Fruit fly (Drosophila melanogaster) whole organism, adult: ENCODE results near the gene CG18493.

Source experiments
- CG11617 ChIP-seq: fragments of 200-800 bp; sonication (Bioruptor generic); optimal IDR thresholded peaks from 2 replicates; lab custom pipeline; 2017; ENCODE audit warnings: mild to moderate bottlenecking, missing biosample characterization, missing genetic modification reagents, missing genetic modification characterization
- CG12768 ChIP-seq: fragments of 200-800 bp; sonication (Bioruptor generic); optimal IDR thresholded peaks from 2 replicates; lab custom pipeline; 2017; ENCODE audit warnings: missing biosample characterization, missing genetic modification characterization, mild to moderate bottlenecking, moderate library complexity, missing genetic modification reagents
- CG14711 ChIP-seq: fragments of 200-800 bp; sonication (Bioruptor generic); optimal IDR thresholded peaks from 2 replicates; lab custom pipeline; 2018; ENCODE audit warnings: missing biosample characterization, mild to moderate bottlenecking, missing genetic modification characterization, moderate library complexity
- CG1620 ChIP-seq: fragments of 200-800 bp; sonication (Bioruptor generic); optimal IDR thresholded peaks from 2 replicates; lab custom pipeline; 2016; ENCODE audit warnings: missing biosample characterization, missing genetic modification characterization
- CG33017 ChIP-seq: fragments of 200-800 bp; sonication (Bioruptor generic); optimal IDR thresholded peaks from 2 replicates; lab custom pipeline; 2018; ENCODE audit warnings: missing biosample characterization, mild to moderate bottlenecking, missing genetic modification characterization, moderate library complexity
- CG5204 ChIP-seq: fragments of 200-800 bp; sonication (Bioruptor generic); optimal IDR thresholded peaks from 2 replicates; lab custom pipeline; 2016; ENCODE audit warnings: missing biosample characterization, missing genetic modification characterization
- CG7045 ChIP-seq: fragments of 200-800 bp; sonication (Bioruptor generic); optimal IDR thresholded peaks from 2 replicates; lab custom pipeline; 2017; ENCODE audit warnings: missing biosample characterization, mild to moderate bottlenecking, missing genetic modification characterization
- CG7101 ChIP-seq: fragments of 200-800 bp; sonication (Bioruptor generic); optimal IDR thresholded peaks from 2 replicates; lab custom pipeline; 2018; ENCODE audit warnings: missing biosample characterization, mild to moderate bottlenecking, missing genetic modification characterization, moderate library complexity
- Clk ChIP-seq: fragments of 200-800 bp; sonication (Bioruptor generic); optimal IDR thresholded peaks from 2 replicates; lab custom pipeline; 2017; ENCODE audit warnings: missing biosample characterization, missing genetic modification characterization
- Crg-1 ChIP-seq: fragments of 200-800 bp; sonication (Bioruptor generic); optimal IDR thresholded peaks from 2 replicates; lab custom pipeline; 2016; ENCODE audit warnings: missing biosample characterization, missing genetic modification characterization
- Hr96 ChIP-seq: fragments of 200-800 bp; sonication (Bioruptor generic); optimal IDR thresholded peaks from 2 replicates; lab custom pipeline; 2016; ENCODE audit warnings: missing biosample characterization, missing genetic modification characterization
- Mnt ChIP-seq: fragments of 200-800 bp; sonication (Bioruptor generic); optimal IDR thresholded peaks from 2 replicates; lab custom pipeline; 2016; ENCODE audit warnings: missing biosample characterization, mild to moderate bottlenecking, missing genetic modification characterization
- bab1 ChIP-seq: fragments of 200-800 bp; sonication (Bioruptor generic); optimal IDR thresholded peaks from 3 replicates; lab custom pipeline; 2019; ENCODE audit warnings: missing biosample characterization, mild to moderate bottlenecking, missing genetic modification characterization, moderate library complexity
- cic ChIP-seq: fragments of 200-800 bp; sonication (Bioruptor generic); optimal IDR thresholded peaks from 2 replicates; lab custom pipeline; 2017; ENCODE audit warnings: missing biosample characterization, mild to moderate bottlenecking, missing genetic modification characterization, moderate library complexity
- cnc ChIP-seq, 2 experiments: fragments of >200 bp; optimal IDR thresholded peaks; 2 replicates each; lab custom pipeline; 2017
- kay ChIP-seq: fragments of 200-800 bp; sonication (Bioruptor generic); peaks from one replicate; lab custom pipeline; 2016; ENCODE audit warnings: missing biosample characterization, missing genetic modification characterization, borderline replicate concordance
- ovo ChIP-seq: fragments of 200-800 bp; sonication (Bioruptor generic); optimal IDR thresholded peaks from 2 replicates; lab custom pipeline; 2016; ENCODE audit warnings: missing biosample characterization, missing genetic modification characterization
- pad ChIP-seq: fragments of 200-800 bp; sonication (Bioruptor generic); optimal IDR thresholded peaks from 3 replicates; lab custom pipeline; 2017; ENCODE audit warnings: missing biosample characterization, missing genetic modification characterization, mild to moderate bottlenecking, moderate library complexity, missing genetic modification reagents
- tj ChIP-seq: fragments of 200-800 bp; sonication (Bioruptor generic); optimal IDR thresholded peaks from 3 replicates; lab custom pipeline; 2017; ENCODE audit warnings: missing biosample characterization, mild to moderate bottlenecking, missing genetic modification characterization, moderate library complexity
- toe ChIP-seq: fragments of 200-800 bp; sonication (Bioruptor generic); optimal IDR thresholded peaks from 2 replicates; lab custom pipeline; 2016; ENCODE audit warnings: missing biosample characterization, missing genetic modification characterization

CG18493 gene

dm6 chr3R:19389919-19390318 is at the start of gene CG18493:
Gene CG18493 (plus strand): TSS chr3R:19390270.
- no peak for TF ChIP-seq bab1
- peak; percentile 10 for TF ChIP-seq cic (GFP tag; lab: Kevin White, UChicago)
- no peak for TF ChIP-seq pad (GFP tag; lab: Kevin White, UChicago)
- no peak for TF ChIP-seq CG5204 (GFP tag; lab: Kevin White, UChicago)
- TF ChIP-seq Crg-1 (GFP tag; lab: Kevin White, UChicago): no peak
- TF ChIP-seq Hr96 (GFP tag; lab: Kevin White, UChicago): no peak

DNA sequence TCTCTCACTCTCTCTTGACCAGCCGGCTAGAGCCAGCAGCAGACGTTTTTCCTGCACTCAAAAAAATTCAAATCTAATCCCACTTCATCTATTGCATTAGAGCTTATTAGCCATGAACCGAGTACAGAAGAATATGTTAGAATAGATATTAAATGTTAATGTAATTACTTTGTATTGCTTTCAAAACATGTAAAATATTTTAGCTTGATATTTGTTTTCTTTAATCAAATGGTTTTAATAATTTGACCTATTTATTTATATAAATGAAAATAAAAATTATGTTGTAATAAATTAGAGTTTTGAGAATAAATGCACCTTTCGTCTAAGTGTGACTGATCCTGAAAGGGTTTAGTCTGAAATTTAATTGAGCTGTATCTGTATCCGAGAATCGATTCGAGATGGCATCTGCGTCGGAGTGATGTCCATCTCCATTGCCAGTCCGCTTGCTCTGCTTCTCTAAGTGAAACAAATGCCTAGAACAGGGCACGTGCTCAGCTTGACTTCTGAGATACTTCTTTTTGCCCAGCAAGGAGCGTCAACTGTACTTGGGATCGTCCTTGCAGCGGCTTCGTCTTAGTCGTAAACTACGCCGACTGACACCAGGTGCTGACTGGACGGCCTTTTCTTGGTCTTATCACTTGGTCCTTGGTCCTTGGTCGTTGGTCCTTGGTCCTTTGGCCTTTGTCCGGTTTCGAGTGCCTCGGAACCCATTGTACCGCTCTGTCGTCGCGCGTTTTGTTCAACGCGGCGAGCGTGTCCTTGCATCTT is 49.6 kb upstream of the CG18493 start:
- TF ChIP-seq CG7045 (GFP tag; lab: Kevin White, UChicago): no peak
- no peak for TF ChIP-seq Mnt (GFP tag; lab: Kevin White, UChicago)
- TF ChIP-seq Crg-1 (GFP tag; lab: Kevin White, UChicago): no peak
- TF ChIP-seq bab1: no peak
- no peak for TF ChIP-seq CG33017 (tag; lab: Kevin White, UChicago)

DNA sequence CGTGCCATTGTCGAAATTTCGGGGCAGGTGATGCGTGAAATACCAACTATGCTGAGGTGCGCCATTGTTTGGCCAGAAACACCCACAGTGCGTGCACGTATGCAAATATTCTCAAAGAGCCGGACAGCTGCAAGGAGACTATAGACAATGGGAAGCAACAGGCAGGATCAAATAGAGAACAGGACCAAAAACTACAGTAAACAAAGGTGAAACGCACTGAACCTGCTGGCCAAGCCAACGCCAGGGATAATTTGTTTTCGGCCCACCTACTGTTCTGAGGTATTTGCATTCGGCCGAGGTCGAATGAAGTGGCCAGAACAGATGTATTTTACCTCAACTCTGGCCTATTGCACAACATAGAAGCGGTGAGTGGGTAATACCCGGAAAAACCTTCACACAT is 48.3 kb upstream of the CG18493 start:
- TF ChIP-seq cic (GFP tag; lab: Kevin White, UChicago) (no peak), CG14711 (tag; lab: Kevin White, UChicago) (no peak), ovo (GFP tag; lab: Kevin White, UChicago) (no peak), cnc (optimal IDR thresholded peaks at IDR 0.05; lab: Kevin White, UChicago) (no peak), CG7045 (GFP tag; lab: Kevin White, UChicago) (no peak), CG7101 (no peak), Hr96 (GFP tag; lab: Kevin White, UChicago) (no peak), tj (GFP tag; lab: Kevin White, UChicago) (no peak), kay (GFP tag; lab: Kevin White, UChicago) (no peak), Clk (no peak), toe (GFP tag; lab: Kevin White, UChicago) (no peak), CG11617 (GFP tag; lab: Kevin White, UChicago) (no peak), CG5204 (GFP tag; lab: Kevin White, UChicago) (no peak), CG12768 (no peak), Crg-1 (GFP tag; lab: Kevin White, UChicago) (no peak), CG33017 (tag; lab: Kevin White, UChicago) (no peak), bab1 (no peak)

DNA sequence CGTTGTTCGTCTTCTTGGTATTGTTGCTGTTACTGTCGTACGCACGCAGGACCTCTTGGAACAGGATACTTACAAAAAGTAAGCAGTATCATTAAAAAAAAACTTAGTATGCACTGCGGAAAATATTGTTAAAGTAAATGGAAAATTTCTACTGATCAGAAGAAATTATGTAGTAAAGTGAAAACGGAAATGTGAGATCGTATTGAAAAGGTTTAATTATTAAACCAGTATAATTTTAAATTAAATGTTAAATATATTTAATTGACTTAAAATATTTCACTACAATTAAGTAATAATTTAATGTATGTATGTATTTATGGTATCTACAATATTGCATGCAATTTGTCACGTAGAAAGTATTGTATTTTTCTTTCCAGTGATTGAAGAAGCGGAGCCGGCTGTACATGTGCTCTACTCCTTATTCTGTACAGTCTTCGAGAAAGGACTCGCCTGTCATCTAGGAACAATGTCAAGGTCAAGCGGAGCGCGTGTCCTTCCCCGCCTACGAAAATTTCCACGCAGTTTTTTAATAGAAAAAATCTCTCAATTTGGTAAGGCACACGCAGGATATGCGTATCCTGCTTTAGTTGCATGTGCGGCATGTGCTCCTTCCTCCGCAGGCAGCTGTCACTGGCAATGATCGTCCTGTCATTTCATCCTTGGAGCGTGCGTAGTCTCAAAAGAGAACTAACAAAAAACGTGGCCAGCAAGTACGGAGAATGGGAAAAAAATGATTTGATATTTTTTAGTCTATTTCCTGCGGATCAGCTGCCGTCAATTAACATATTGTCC is 46.3 kb upstream of the CG18493 start:
- TF ChIP-seq Crg-1 (GFP tag; lab: Kevin White, UChicago): no peak
- no peak for TF ChIP-seq toe (GFP tag; lab: Kevin White, UChicago)
- no peak for TF ChIP-seq CG1620 (GFP tag; lab: Kevin White, UChicago)
- no peak for TF ChIP-seq cic (GFP tag; lab: Kevin White, UChicago)
- no peak for TF ChIP-seq bab1
- no peak for TF ChIP-seq CG14711 (tag; lab: Kevin White, UChicago)

DNA sequence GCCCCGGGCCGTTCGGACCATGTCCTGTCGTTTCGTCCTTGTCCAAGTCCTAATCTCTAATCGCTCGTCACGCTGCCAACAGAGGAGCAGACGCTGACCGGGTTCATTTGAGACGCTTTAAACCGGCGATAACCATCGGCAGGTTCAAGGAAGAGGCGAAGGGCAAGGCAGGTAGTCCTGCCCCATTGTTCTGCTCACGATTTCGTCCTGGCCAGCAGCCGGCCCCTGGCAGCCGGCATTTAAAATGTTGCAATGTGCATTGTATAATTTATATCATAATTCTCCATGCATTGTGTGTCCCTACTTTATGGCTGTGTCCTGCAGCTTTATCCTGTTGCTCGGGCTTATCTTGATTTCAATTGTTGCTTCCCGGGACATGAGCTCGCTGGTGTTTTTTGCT is 44.9 kb upstream of the CG18493 start:
- TF ChIP-seq Clk (no peak), Crg-1 (GFP tag; lab: Kevin White, UChicago) (no peak)

DNA sequence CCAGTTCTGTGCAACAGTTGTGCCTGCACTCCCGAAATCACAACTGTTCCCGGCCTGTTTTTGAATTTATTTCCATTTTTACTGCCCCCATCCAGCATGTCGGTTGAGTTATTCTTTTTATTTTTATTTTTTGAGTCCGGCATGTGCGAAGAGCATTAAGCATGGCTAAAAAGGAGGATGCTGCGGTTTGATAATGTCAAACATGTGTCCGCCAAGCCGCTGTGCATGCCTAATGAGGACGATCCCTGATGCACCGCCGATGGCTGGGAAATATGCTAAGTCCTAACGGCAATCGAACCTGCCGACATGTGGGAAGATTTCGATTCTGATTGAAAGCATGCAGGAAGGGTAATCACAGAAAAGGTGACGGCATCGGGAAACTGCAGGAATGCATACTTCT is 43.5 kb upstream of the CG18493 start:
- TF ChIP-seq bab1: no peak
- no peak for TF ChIP-seq Mnt (GFP tag; lab: Kevin White, UChicago)
- TF ChIP-seq CG11617 (GFP tag; lab: Kevin White, UChicago): no peak

DNA sequence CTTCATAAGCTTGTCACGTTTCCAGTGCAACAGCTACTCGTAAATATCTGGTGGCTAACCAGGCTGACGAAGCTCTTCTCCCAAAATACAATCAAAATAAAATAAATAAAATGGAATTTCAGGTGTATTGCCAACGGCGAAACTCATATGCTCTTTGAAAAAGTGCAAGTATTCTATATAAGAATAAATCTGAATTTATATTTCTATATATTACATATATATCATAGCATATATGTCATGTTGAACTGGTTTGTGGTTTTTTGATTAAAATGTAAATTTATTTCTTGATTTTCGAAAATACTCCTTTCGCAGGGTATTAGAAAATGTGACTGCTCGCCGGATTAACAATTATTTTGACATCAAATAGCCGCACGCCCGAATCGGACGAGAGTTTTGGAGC is 42.4 kb upstream of the CG18493 start:
- no peak for TF ChIP-seq Crg-1 (GFP tag; lab: Kevin White, UChicago)
- TF ChIP-seq CG7101: no peak
- TF ChIP-seq CG11617 (GFP tag; lab: Kevin White, UChicago): no peak
- TF ChIP-seq bab1: no peak
- TF ChIP-seq CG1620 (GFP tag; lab: Kevin White, UChicago): no peak
- TF ChIP-seq Mnt (GFP tag; lab: Kevin White, UChicago): no peak
- TF ChIP-seq pad (GFP tag; lab: Kevin White, UChicago): no peak
- TF ChIP-seq toe (GFP tag; lab: Kevin White, UChicago): no peak
- no peak for TF ChIP-seq CG14711 (tag; lab: Kevin White, UChicago)
- no peak for TF ChIP-seq ovo (GFP tag; lab: Kevin White, UChicago)
- no peak for TF ChIP-seq Hr96 (GFP tag; lab: Kevin White, UChicago)
- TF ChIP-seq CG5204 (GFP tag; lab: Kevin White, UChicago): no peak
- no peak for TF ChIP-seq cnc (optimal IDR thresholded peaks at IDR 0.05; lab: Kevin White, UChicago)
- no peak for TF ChIP-seq Clk
- TF ChIP-seq CG7045 (GFP tag; lab: Kevin White, UChicago): no peak
- no peak for TF ChIP-seq CG12768
- no peak for TF ChIP-seq kay (GFP tag; lab: Kevin White, UChicago)
- TF ChIP-seq tj (GFP tag; lab: Kevin White, UChicago): no peak
- TF ChIP-seq CG33017 (tag; lab: Kevin White, UChicago): no peak
- TF ChIP-seq cic (GFP tag; lab: Kevin White, UChicago): no peak
